Worm (Caenorhabditis elegans): ENCODE data around the gene F54H12.4.
A peak's percentile ranks its signal among the peaks of the same experiment; 100 is the strongest.

The F54H12.4 gene

ce11 chrIII:7986585-7987171, 24.1 kb upstream of the F54H12.4 start, which contains the start of gene hrpk-2 (continued):
- no peak for TF ChIP-seq Y56A3A.18 (GFP tag; IDR thresholded peaks at IDR 0.05)
- TF ChIP-seq nfyb-1 (GFP tag; IDR thresholded peaks at IDR 0.05) = no peak
- TF ChIP-seq lsl-1 (GFP tag; optimal IDR thresholded peaks at IDR 0.05) = peak; percentile 81
- TF ChIP-seq lin-26 (GFP tag; IDR thresholded peaks at IDR 0.05) = no peak
- TF ChIP-seq F22D6.2 (tag; optimal IDR thresholded peaks at IDR 0.05) = no peak
- TF ChIP-seq ztf-28 (GFP tag; IDR thresholded peaks at IDR 0.05) = no peak
- TF ChIP-seq Y67H2A.10 (GFP tag; conservative IDR thresholded peaks at IDR 0.05) = no peak
- TF ChIP-seq fkh-3 (tag; optimal IDR thresholded peaks at IDR 0.05) = no peak
- no peak for TF ChIP-seq ceh-40 (GFP tag; IDR thresholded peaks at IDR 0.05)
- no peak for TF ChIP-seq lin-54 (GFP tag; optimal IDR thresholded peaks at IDR 0.05)
- no peak for TF ChIP-seq Y79H2A.3 (GFP tag; conservative IDR thresholded peaks at IDR 0.05)
- no peak for TF ChIP-seq nhr-179 (tag; optimal IDR thresholded peaks at IDR 0.05)
- no peak for TF ChIP-seq hrde-1 (tag; optimal IDR thresholded peaks at IDR 0.05; ENCODE audit: borderline replicate concordance)
- no peak for TF ChIP-seq tbx-9 (tag; optimal IDR thresholded peaks at IDR 0.05; ENCODE audit: borderline replicate concordance)
- peak; percentile 19; the same call in 1 of the 2 replicates for TF ChIP-seq B0019.2 (GFP tag; conservative IDR thresholded peaks at IDR 0.05)

ce11 chrIII:7981938-7982337, 19.4 kb upstream of the F54H12.4 start:
- no peak for TF ChIP-seq lin-35 (GFP tag; optimal IDR thresholded peaks at IDR 0.05)
- peak; percentile 8; the same call in 1 of the 2 replicates for TF ChIP-seq egrh-3 (GFP tag; IDR thresholded peaks at IDR 0.05)
- no peak for TF ChIP-seq nhr-80 (tag; optimal IDR thresholded peaks at IDR 0.05)
- TF ChIP-seq F52B5.7 (tag; optimal IDR thresholded peaks at IDR 0.05) = no peak
- no peak for TF ChIP-seq mel-28 (tag; optimal IDR thresholded peaks at IDR 0.05; ENCODE audit: borderline replicate concordance)
- TF ChIP-seq B0035.1 (tag; optimal IDR thresholded peaks at IDR 0.05) = no peak
- TF ChIP-seq ztf-6 (GFP tag; IDR thresholded peaks at IDR 0.05) = 0 out of 2 replicates have a peak, but pooled peaks have one; percentile 16
- no peak for TF ChIP-seq snpc-1.3 (tag; optimal IDR thresholded peaks at IDR 0.05; ENCODE audit: insufficient read depth)
- no peak for TF ChIP-seq Y79H2A.3 (GFP tag; conservative IDR thresholded peaks at IDR 0.05)
- peak; percentile 65 for TF ChIP-seq zfh-2 (GFP tag; conservative IDR thresholded peaks at IDR 0.05)

ce11 chrIII:7981233-7981632, 18.7 kb upstream of the F54H12.4 start:
- no peak for TF ChIP-seq Y67H2A.10 (GFP tag; conservative IDR thresholded peaks at IDR 0.05)
- TF ChIP-seq hlh-12 (tag; optimal IDR thresholded peaks at IDR 0.05) = no peak
- TF ChIP-seq zfh-2 (GFP tag; conservative IDR thresholded peaks at IDR 0.05) = peak; percentile 65
- TF ChIP-seq madf-6 (GFP tag; IDR thresholded peaks at IDR 0.05) = peak; percentile 31; the same call in 1 of the 2 replicates
- no peak for TF ChIP-seq sptf-2 (GFP tag; optimal IDR thresholded peaks at IDR 0.05)

- TF ChIP-seq K12H6.12 (tag; optimal IDR thresholded peaks at IDR 0.05) (no peak), xnd-1 (tag; optimal IDR thresholded peaks at IDR 0.05) (no peak), madf-8 (GFP tag; conservative IDR thresholded peaks at IDR 0.05) (no peak), bed-1 (GFP tag; IDR thresholded peaks at IDR 0.05) (no peak), Y53G8AR.9 (GFP tag; conservative IDR thresholded peaks at IDR 0.05) (no peak), egrh-3 (GFP tag; IDR thresholded peaks at IDR 0.05) (no peak), T26A5.8 (tag; optimal IDR thresholded peaks at IDR 0.05) (no peak), snpc-1.1 (tag; optimal IDR thresholded peaks at IDR 0.05; ENCODE audit: insufficient read depth) (no peak), lin-40 (tag; optimal IDR thresholded peaks at IDR 0.05) (no peak), nhr-90 (tag; optimal IDR thresholded peaks at IDR 0.05) (no peak), nfya-1 (tag; optimal IDR thresholded peaks at IDR 0.05; ENCODE audit: borderline replicate concordance, insufficient read depth) (no peak), aptf-2 (GFP tag; conservative IDR thresholded peaks at IDR 0.05) (no peak), ekl-4 (GFP tag; IDR thresholded peaks at IDR 0.05) (no peak), fkh-3 (tag; optimal IDR thresholded peaks at IDR 0.05) (no peak), cebp-2 (GFP tag; IDR thresholded peaks at IDR 0.05) (no peak), nhr-27 (tag; optimal IDR thresholded peaks at IDR 0.05) (no peak), hmg-1.2 (GFP tag; IDR thresholded peaks at IDR 0.05) (no peak)
Observed at ce11 chrIII:7979659-7980058, 17.1 kb upstream of the F54H12.4 start, which contains the start of gene clp-1. clp-1 (plus strand) TSS chrIII:7979959.
